Fruit fly (Drosophila melanogaster) whole organism, embryonic: ENCODE results near the gene dysc.

ENCODE experiments used
- Atf-2 ChIP-seq: fragments of 200-800 bp; sonication (Bioruptor generic); optimal IDR thresholded peaks from 2 replicates; lab custom pipeline; 2016; ENCODE audit warnings: missing biosample characterization, missing genetic modification characterization
- Atf6 ChIP-seq: fragments of 200-800 bp; sonication (Bioruptor generic); IDR thresholded peaks from 2 replicates; pipeline ENCODE4 v1.3.6; 2022; ENCODE audit warnings: missing biosample characterization, missing genetic modification characterization
- Bdp1 ChIP-seq: fragments of 200-800 bp; sonication (Bioruptor generic); optimal IDR thresholded peaks from 3 replicates; lab custom pipeline; 2016; ENCODE audit warnings: missing biosample characterization, missing genetic modification characterization
- C15 ChIP-seq: fragments of 200-800 bp; sonication (Bioruptor generic); IDR thresholded peaks from 3 replicates; pipeline ENCODE4 v1.3.6; 2022; ENCODE audit warnings: missing biosample characterization, missing genetic modification characterization
- CG1024 ChIP-seq: fragments of 200-800 bp; sonication (Bioruptor generic); IDR thresholded peaks from 2 replicates; pipeline ENCODE4 v1.3.6; 2022; ENCODE audit warnings: missing biosample characterization, missing genetic modification characterization
- CG10366 ChIP-seq: fragments of 200-800 bp; sonication (Bioruptor generic); IDR thresholded peaks from 2 replicates; pipeline ENCODE4 v1.3.6; 2022; ENCODE audit warnings: missing biosample characterization, missing genetic modification characterization
- CG10959 ChIP-seq: fragments of 200-800 bp; sonication (Bioruptor generic); IDR thresholded peaks from 2 replicates; pipeline ENCODE4 v1.3.6; 2022; ENCODE audit warnings: missing biosample characterization, missing genetic modification characterization
- CG13123 ChIP-seq: fragments of 200-800 bp; sonication (Bioruptor generic); optimal IDR thresholded peaks from 2 replicates; lab custom pipeline; 2016; ENCODE audit warnings: missing biosample characterization, missing genetic modification characterization
- CG13424 ChIP-seq: fragments of 200-800 bp; sonication (Bioruptor generic); optimal IDR thresholded peaks from 2 replicates; lab custom pipeline; 2019; ENCODE audit warnings: missing biosample characterization, mild to moderate bottlenecking, missing genetic modification characterization, moderate library complexity
- CG13775 ChIP-seq: fragments of 200-800 bp; sonication (Bioruptor generic); optimal IDR thresholded peaks from 3 replicates; lab custom pipeline; 2017; ENCODE audit warnings: missing biosample characterization, mild to moderate bottlenecking, missing genetic modification characterization
- CG15479 ChIP-seq: fragments of 200-800 bp; sonication (Bioruptor generic); optimal IDR thresholded peaks from 3 replicates; lab custom pipeline; 2019; ENCODE audit warnings: missing biosample characterization, mild to moderate bottlenecking, missing genetic modification characterization, moderate library complexity
- CG16813 ChIP-seq: fragments of 200-800 bp; sonication (Bioruptor generic); IDR thresholded peaks from 3 replicates; pipeline ENCODE4 v1.3.6; 2022; ENCODE audit warnings: missing biosample characterization, missing genetic modification characterization; ENCODE audit not compliant: partially characterized antibody
- CG17359 ChIP-seq: fragments of 200-800 bp; sonication (Bioruptor generic); optimal IDR thresholded peaks from 3 replicates; lab custom pipeline; 2018; ENCODE audit warnings: missing biosample characterization, mild to moderate bottlenecking, missing genetic modification characterization, moderate library complexity
- CG17385 ChIP-seq: fragments of 200-800 bp; sonication (Bioruptor generic); optimal IDR thresholded peaks from 3 replicates; lab custom pipeline; 2018; ENCODE audit warnings: missing biosample characterization, mild to moderate bottlenecking, missing genetic modification characterization
- CG17829 ChIP-seq: fragments of 200-800 bp; optimal IDR thresholded peaks from 2 replicates; lab custom pipeline; 2019; ENCODE audit warnings: missing biosample characterization, mild to moderate bottlenecking, missing genetic modification characterization, moderate library complexity
- CG34224 ChIP-seq: fragments of 200-800 bp; sonication (Bioruptor generic); IDR thresholded peaks from 3 replicates; pipeline ENCODE4 v1.3.6; 2022; ENCODE audit warnings: missing biosample characterization, missing genetic modification characterization; ENCODE audit not compliant: partially characterized antibody
- CG4360 ChIP-seq: fragments of 200-800 bp; sonication (Bioruptor generic); IDR thresholded peaks from 2 replicates; pipeline ENCODE4 v1.3.6; 2022; ENCODE audit warnings: missing biosample characterization, missing genetic modification characterization
- CG4854 ChIP-seq: fragments of 200-800 bp; sonication (Bioruptor generic); optimal IDR thresholded peaks from 2 replicates; lab custom pipeline; 2016; ENCODE audit warnings: missing biosample characterization, missing genetic modification characterization, inconsistent platforms
- CG6813 ChIP-seq: fragments of 200-800 bp; sonication (Bioruptor generic); optimal IDR thresholded peaks from 2 replicates; lab custom pipeline; 2017; ENCODE audit warnings: missing biosample characterization, missing genetic modification characterization, mild to moderate bottlenecking, moderate library complexity, missing genetic modification reagents
- CG7786 ChIP-seq: fragments of 200-800 bp; sonication (Bioruptor generic); optimal IDR thresholded peaks from 2 replicates; lab custom pipeline; 2016; ENCODE audit warnings: missing biosample characterization, missing genetic modification characterization
- CG8089 ChIP-seq: fragments of 200-800 bp; sonication (Bioruptor generic); optimal IDR thresholded peaks from 3 replicates; lab custom pipeline; 2016; ENCODE audit warnings: missing biosample characterization, missing genetic modification characterization
- Camta ChIP-seq: fragments of 200-800 bp; sonication (Bioruptor generic); optimal IDR thresholded peaks from 2 replicates; lab custom pipeline; 2016; ENCODE audit warnings: missing biosample characterization, missing genetic modification characterization
- CrebB ChIP-seq: fragments of 200-800 bp; sonication (Bioruptor generic); optimal IDR thresholded peaks from 3 replicates; lab custom pipeline; 2018; ENCODE audit warnings: missing biosample characterization, mild to moderate bottlenecking, missing genetic modification characterization
- Drgx ChIP-seq: fragments of 200-800 bp; sonication (Bioruptor generic); IDR thresholded peaks from 2 replicates; pipeline ENCODE4 v1.3.6; 2022; ENCODE audit warnings: missing biosample characterization, missing genetic modification characterization
- Ets97D ChIP-seq: fragments of 200-800 bp; sonication (Bioruptor generic); optimal IDR thresholded peaks from 3 replicates; lab custom pipeline; 2016; ENCODE audit warnings: missing biosample characterization, missing genetic modification characterization
- GATAe ChIP-seq: fragments of 200-800 bp; sonication (Bioruptor generic); conservative IDR thresholded peaks from 2 replicates; pipeline ENCODE4 v1.3.6; 2022; ENCODE audit warnings: missing biosample characterization, missing genetic modification characterization
- Gug ChIP-seq: fragments of 200-800 bp; sonication (Bioruptor generic); IDR thresholded peaks from 4 replicates; pipeline ENCODE4 v1.3.6; 2022; ENCODE audit warnings: missing biosample characterization, missing genetic modification characterization
- H15 ChIP-seq: fragments of 200-800 bp; sonication (Bioruptor generic); IDR thresholded peaks from 3 replicates; pipeline ENCODE4 v1.3.6; 2022; ENCODE audit warnings: missing biosample characterization, missing genetic modification characterization
- Hr78 ChIP-seq, 2 experiments: fragments of 200-800 bp in 1 of 2; fragments of >200 bp in 1 of 2; sonication (Bioruptor generic) in 1 of 2; optimal IDR thresholded peaks; 2 replicates each; lab custom pipeline; 2017 to 2019; ENCODE audit warnings: missing biosample characterization in 2 of 2, missing genetic modification characterization in 2 of 2, mild to moderate bottlenecking in 1 of 2, moderate library complexity in 1 of 2
- Kr ChIP-seq: fragments of 200-800 bp; sonication (Bioruptor generic); optimal IDR thresholded peaks from 2 replicates; lab custom pipeline; 2017; ENCODE audit warnings: missing biosample characterization, mild to moderate bottlenecking, missing genetic modification characterization
- Meics ChIP-seq: fragments of 200-800 bp; sonication (Bioruptor generic); optimal IDR thresholded peaks from 2 replicates; lab custom pipeline; 2017; ENCODE audit warnings: missing biosample characterization, mild to moderate bottlenecking, missing genetic modification characterization
- Neu2 ChIP-seq: fragments of 200-800 bp; sonication (Bioruptor generic); optimal IDR thresholded peaks from 3 replicates; lab custom pipeline; 2016; ENCODE audit warnings: missing biosample characterization, missing genetic modification characterization, borderline replicate concordance
- Oli ChIP-seq: fragments of 200-800 bp; sonication (Bioruptor generic); optimal IDR thresholded peaks from 2 replicates; lab custom pipeline; 2018; ENCODE audit warnings: missing biosample characterization, mild to moderate bottlenecking, missing genetic modification characterization, moderate library complexity
- Rx ChIP-seq: fragments of 200-800 bp; sonication (Bioruptor generic); IDR thresholded peaks from 2 replicates; pipeline ENCODE4 v1.3.6; 2022; ENCODE audit warnings: missing biosample characterization, missing genetic modification characterization
- Side ChIP-seq: fragments of 200-800 bp; sonication (Bioruptor generic); optimal IDR thresholded peaks from 2 replicates; lab custom pipeline; 2016; ENCODE audit warnings: missing biosample characterization, missing genetic modification characterization
- ato ChIP-seq: fragments of 200-800 bp; sonication (Bioruptor generic); IDR thresholded peaks from 2 replicates; pipeline ENCODE4 v1.3.6; 2022; ENCODE audit warnings: missing biosample characterization, missing genetic modification characterization; ENCODE audit not compliant: partially characterized antibody
- cg ChIP-seq: fragments of 200-800 bp; sonication (Bioruptor generic); optimal IDR thresholded peaks from 3 replicates; lab custom pipeline; 2019; ENCODE audit warnings: missing biosample characterization, mild to moderate bottlenecking, missing genetic modification characterization, moderate library complexity
- crol ChIP-seq: fragments of 200-800 bp; sonication (Bioruptor generic); IDR thresholded peaks from 2 replicates; pipeline ENCODE4 v1.3.6; 2022; ENCODE audit warnings: missing biosample characterization, missing genetic modification characterization
- dpn ChIP-seq, 2 experiments: fragments of 200-800 bp; sonication (Bioruptor generic); optimal IDR thresholded peaks; 3 replicates each; lab custom pipeline; 2016; ENCODE audit warnings: missing biosample characterization in 2 of 2, missing genetic modification characterization in 2 of 2
- ems ChIP-seq: fragments of 200-800 bp; sonication (Bioruptor generic); optimal IDR thresholded peaks from 3 replicates; lab custom pipeline; 2016; ENCODE audit warnings: missing biosample characterization, missing genetic modification characterization
- en ChIP-seq: fragments of 200-800 bp; sonication (Bioruptor generic); optimal IDR thresholded peaks from 2 replicates; lab custom pipeline; 2016; ENCODE audit warnings: missing biosample characterization, missing genetic modification characterization
- gcm2 ChIP-seq: fragments of 200-800 bp; sonication (Bioruptor generic); optimal IDR thresholded peaks from 2 replicates; lab custom pipeline; 2016; ENCODE audit warnings: missing biosample characterization, missing genetic modification characterization
- ken ChIP-seq: fragments of 200-800 bp; sonication (Bioruptor generic); IDR thresholded peaks from 3 replicates; pipeline ENCODE4 v1.3.6; 2022; ENCODE audit warnings: missing biosample characterization, missing genetic modification characterization
- lola ChIP-seq, 3 experiments: fragments of >200 bp in 2 of 3; fragments of 200-800 bp in 1 of 3; sonication (Bioruptor generic) in 1 of 3; optimal IDR thresholded peaks; 2 replicates each; lab custom pipeline; 2017 to 2019; ENCODE audit warnings: missing biosample characterization in 3 of 3, missing genetic modification characterization in 3 of 3, mild to moderate bottlenecking in 1 of 3, moderate library complexity in 1 of 3
- mam ChIP-seq: fragments of 200-800 bp; sonication (Bioruptor generic); optimal IDR thresholded peaks from 3 replicates; lab custom pipeline; 2016; ENCODE audit warnings: missing biosample characterization, missing genetic modification characterization
- peb ChIP-seq: fragments of 200-800 bp; sonication (Bioruptor generic); IDR thresholded peaks from 2 replicates; pipeline ENCODE4 v1.3.6; 2022; ENCODE audit warnings: missing biosample characterization, missing genetic modification characterization
- psq ChIP-seq: fragments of 200-800 bp; sonication (Bioruptor generic); optimal IDR thresholded peaks from 2 replicates; lab custom pipeline; 2017; ENCODE audit warnings: missing biosample characterization, missing genetic modification characterization
- slbo ChIP-seq: fragments of 200-800 bp; sonication (Bioruptor generic); IDR thresholded peaks from 2 replicates; pipeline ENCODE4 v1.3.6; 2022; ENCODE audit warnings: missing biosample characterization, missing genetic modification characterization
- tio ChIP-seq: fragments of 200-800 bp; sonication (Bioruptor generic); optimal IDR thresholded peaks from 2 replicates; lab custom pipeline; 2017; ENCODE audit warnings: missing biosample characterization, missing genetic modification characterization, inconsistent platforms
- yki ChIP-seq: fragments of >200 bp; optimal IDR thresholded peaks from 3 replicates; lab custom pipeline; 2018
- zen2 ChIP-seq: fragments of 200-800 bp; sonication (Bioruptor generic); IDR thresholded peaks from 3 replicates; pipeline ENCODE4 v1.3.6; 2022; ENCODE audit warnings: missing biosample characterization, missing genetic modification characterization; ENCODE audit not compliant: partially characterized antibody

Gene dysc

dm6 chr3L:13862403-13862802 is 40.6 kb downstream of the dysc start (continued):
- TF ChIP-seq ken (peak; percentile 97), CG17829 (tag; lab: Kevin White, UChicago) (peak; percentile 59), Drgx (GFP tag; lab: Robert Waterston, UW) (peak; percentile 71), slbo (peak; percentile 99), CG17359 (tag; lab: Kevin White, UChicago) (peak; percentile 71), crol (GFP tag; lab: Robert Waterston, UW) (peak; percentile 75), CG6813 (GFP tag; lab: Kevin White, UChicago) (peak; percentile 35), ato (0 out of 2 replicates have a peak, but pooled peaks have one; percentile 22), CG1024 (GFP tag; lab: Robert Waterston, UW) (no peak), Oli (tag; lab: Kevin White, UChicago) (peak; percentile 77), CG4360 (GFP tag; lab: Robert Waterston, UW) (peak; percentile 65), Gug (GFP tag; lab: Robert Waterston, UW) (peak; percentile 100), lola (GFP tag; optimal IDR thresholded peaks at IDR 0.05; lab: Kevin White, UChicago) (no peak), Kr (GFP tag; lab: Kevin White, UChicago) (no peak), yki (lab: Kevin White, UChicago) (no peak), CG16813 (GFP tag; lab: Robert Waterston, UW) (peak; percentile 71), mam (GFP tag; lab: Kevin White, UChicago) (peak; percentile 95), CG13123 (GFP tag; lab: Kevin White, UChicago) (no peak), Camta (peak; percentile 76), Neu2 (GFP tag; lab: Kevin White, UChicago) (no peak), ems (GFP tag; lab: Kevin White, UChicago) (peak; percentile 89), C15 (GFP tag; lab: Robert Waterston, UW) (peak; percentile 66; the same call in 1 of the 3 replicates), Hr78 (GFP tag; optimal IDR thresholded peaks at IDR 0.05; lab: Kevin White, UChicago) (peak in 1 of 2 experiments; percentile 75), CG10366 (GFP tag; lab: Robert Waterston, UW) (peak; percentile 94), gcm2 (GFP tag; lab: Kevin White, UChicago) (peak; percentile 63), CG15479 (GFP tag; lab: Kevin White, UChicago) (peak; percentile 9), CG34224 (GFP tag; lab: Robert Waterston, UW) (no peak), dpn (GFP tag; optimal IDR thresholded peaks at IDR 0.05; lab: Kevin White, UChicago) (peak; percentile 91 to 96), tio (GFP tag; lab: Kevin White, UChicago) (peak; percentile 52), CG7786 (GFP tag; lab: Kevin White, UChicago) (peak; percentile 89), Ets97D (GFP tag; lab: Kevin White, UChicago) (peak; percentile 58), GATAe (GFP tag; lab: Robert Waterston, UW) (peak; percentile 93), en (GFP tag; lab: Kevin White, UChicago) (peak; percentile 78), CG13775 (GFP tag; lab: Kevin White, UChicago) (peak; percentile 44), peb (GFP tag; lab: Robert Waterston, UW) (peak; percentile 91), Atf6 (GFP tag; lab: Robert Waterston, UW) (peak; percentile 91), CrebB (tag; lab: Kevin White, UChicago) (peak; percentile 60), Rx (GFP tag; lab: Robert Waterston, UW) (peak; percentile 49; the same call in 1 of the 2 replicates), zen2 (GFP tag; lab: Robert Waterston, UW) (no peak), Atf-2 (peak; percentile 83), CG17385 (GFP tag; lab: Kevin White, UChicago) (peak; percentile 70), CG10959 (GFP tag; lab: Robert Waterston, UW) (no peak), CG4854 (GFP tag; lab: Kevin White, UChicago) (no peak), Side (peak; percentile 76), Bdp1 (GFP tag; lab: Kevin White, UChicago) (peak; percentile 62), psq (GFP tag; lab: Kevin White, UChicago) (peak; percentile 58), H15 (GFP tag; lab: Robert Waterston, UW) (peak; percentile 86), cg (GFP tag; lab: Kevin White, UChicago) (no peak), CG13424 (tag; lab: Kevin White, UChicago) (peak; percentile 87), Meics (GFP tag; lab: Kevin White, UChicago) (peak; percentile 68), CG8089 (peak; percentile 76)
